Worm (Caenorhabditis elegans) whole organism, mixed stage, embryonic: Measurements from ENCODE around the gene twk-39.

Source experiments
- M03D4.4 ChIP-seq: sonication (generic microtip); optimal IDR thresholded peaks from 2 replicates; lab custom pipeline; 2017; ENCODE audit warnings: mild to moderate bottlenecking, missing genetic modification characterization, missing compliant biosample characterization
- bed-3 ChIP-seq: fragments of 200-800 bp; sonication (Bioruptor generic); optimal IDR thresholded peaks from 3 replicates; lab custom pipeline; 2018; ENCODE audit warnings: mild to moderate bottlenecking, missing genetic modification characterization, moderate library complexity, missing compliant biosample characterization
- blmp-1 ChIP-seq: fragments of 150-350 bp; optimal IDR thresholded peaks from 2 replicates; lab custom pipeline; 2014; ENCODE audit warnings: missing biosample characterization, missing genetic modification characterization
- ceh-39 ChIP-seq: fragments of 150-350 bp; optimal IDR thresholded peaks from 2 replicates; lab custom pipeline; 2014; ENCODE audit warnings: missing biosample characterization, missing genetic modification characterization
- ceh-43 ChIP-seq: fragments of 200-800 bp; sonication (Bioruptor generic); optimal IDR thresholded peaks from 2 replicates; lab custom pipeline; 2018; ENCODE audit warnings: mild to moderate bottlenecking, missing genetic modification characterization, moderate library complexity, missing compliant biosample characterization
- ceh-83 ChIP-seq: fragments of 200-800 bp; sonication (Bioruptor generic); optimal IDR thresholded peaks from 2 replicates; lab custom pipeline; 2018; ENCODE audit warnings: mild to moderate bottlenecking, missing genetic modification characterization, missing compliant biosample characterization
- ces-1 ChIP-seq: fragments of 150-350 bp; optimal IDR thresholded peaks from 2 replicates; lab custom pipeline; 2014; ENCODE audit warnings: missing biosample characterization, missing genetic modification reagents, missing genetic modification characterization
- cnd-1 ChIP-seq: fragments of 200-800 bp; sonication (Bioruptor generic); optimal IDR thresholded peaks from 2 replicates; lab custom pipeline; 2018; ENCODE audit warnings: mild to moderate bottlenecking, missing genetic modification characterization, missing compliant biosample characterization
- drap-1 ChIP-seq: fragments of 200-800 bp; sonication (Bioruptor generic); optimal IDR thresholded peaks from 3 replicates; lab custom pipeline; 2018; ENCODE audit warnings: mild to moderate bottlenecking, missing genetic modification characterization, missing compliant biosample characterization
- elt-3 ChIP-seq: fragments of 150-350 bp; optimal IDR thresholded peaks from 2 replicates; lab custom pipeline; 2014; ENCODE audit warnings: missing biosample characterization, missing genetic modification characterization
- flh-1 ChIP-seq: fragments of 200-800 bp; sonication (Bioruptor generic); optimal IDR thresholded peaks from 2 replicates; lab custom pipeline; 2018; ENCODE audit warnings: mild to moderate bottlenecking, missing genetic modification characterization, moderate library complexity, missing compliant biosample characterization
- ham-2 ChIP-seq: fragments of 200-800 bp; sonication (Bioruptor generic); optimal IDR thresholded peaks from 2 replicates; lab custom pipeline; 2018; ENCODE audit warnings: mild to moderate bottlenecking, missing genetic modification characterization, missing compliant biosample characterization
- hlh-1 ChIP-seq: fragments of 150-350 bp; optimal IDR thresholded peaks from 2 replicates; lab custom pipeline; 2014; ENCODE audit warnings: missing biosample characterization, missing genetic modification reagents, missing genetic modification characterization
- lin-13 ChIP-seq: fragments of 150-350 bp; optimal IDR thresholded peaks from 2 replicates; lab custom pipeline; 2014; ENCODE audit warnings: missing biosample characterization, missing genetic modification characterization
- lin-32 ChIP-seq: fragments of 200-800 bp; sonication (Bioruptor generic); optimal IDR thresholded peaks from 2 replicates; lab custom pipeline; 2018; ENCODE audit warnings: mild to moderate bottlenecking, missing genetic modification characterization, missing compliant biosample characterization
- lsy-2 ChIP-seq: fragments of 150-350 bp; optimal IDR thresholded peaks from 2 replicates; lab custom pipeline; 2014; ENCODE audit warnings: missing biosample characterization, missing genetic modification characterization
- mab-5 ChIP-seq: fragments of 150-350 bp; optimal IDR thresholded peaks from 2 replicates; lab custom pipeline; 2014; ENCODE audit warnings: missing biosample characterization, missing genetic modification characterization
- mep-1 ChIP-seq: fragments of 150-350 bp; optimal IDR thresholded peaks from 2 replicates; lab custom pipeline; 2017; ENCODE audit warnings: missing biosample characterization, missing genetic modification reagents, missing genetic modification characterization, inconsistent platforms
- mls-2 ChIP-seq: sonication (generic microtip); optimal IDR thresholded peaks from 2 replicates; lab custom pipeline; 2016; ENCODE audit warnings: mild to moderate bottlenecking, missing genetic modification characterization, moderate library complexity, missing compliant biosample characterization
- nhr-12 ChIP-seq: fragments of 150-350 bp; optimal IDR thresholded peaks from 2 replicates; lab custom pipeline; 2014; ENCODE audit warnings: missing biosample characterization, missing genetic modification characterization
- nhr-2 ChIP-seq: fragments of 150-350 bp; optimal IDR thresholded peaks from 2 replicates; lab custom pipeline; 2014; ENCODE audit warnings: missing biosample characterization, missing genetic modification characterization
- nhr-237 ChIP-seq: fragments of 150-350 bp; optimal IDR thresholded peaks from 2 replicates; lab custom pipeline; 2014; ENCODE audit warnings: missing biosample characterization, missing genetic modification characterization
- nhr-28 ChIP-seq: fragments of 150-350 bp; optimal IDR thresholded peaks from 2 replicates; lab custom pipeline; 2014; ENCODE audit warnings: missing biosample characterization, missing genetic modification characterization
- nhr-76 ChIP-seq: sonication (generic microtip); optimal IDR thresholded peaks from 2 replicates; lab custom pipeline; 2017; ENCODE audit warnings: missing biosample characterization, missing genetic modification characterization
- pha-4 ChIP-seq: fragments of 150-350 bp; optimal IDR thresholded peaks from 2 replicates; lab custom pipeline; 2018; ENCODE audit warnings: missing biosample characterization, missing genetic modification reagents, missing genetic modification characterization
- sem-2 ChIP-seq: fragments of 200-800 bp; sonication (Bioruptor generic); optimal IDR thresholded peaks from 2 replicates; lab custom pipeline; 2018; ENCODE audit warnings: mild to moderate bottlenecking, missing genetic modification characterization, missing compliant biosample characterization
- snpc-4 ChIP-seq: fragments of 150-350 bp; optimal IDR thresholded peaks from 2 replicates; lab custom pipeline; 2014; ENCODE audit warnings: missing biosample characterization, missing genetic modification characterization
- sptf-1 ChIP-seq: sonication (generic microtip); optimal IDR thresholded peaks from 2 replicates; lab custom pipeline; 2017; ENCODE audit warnings: mild to moderate bottlenecking, missing genetic modification characterization, moderate library complexity, missing compliant biosample characterization
- unc-120 ChIP-seq: sonication (generic microtip); optimal IDR thresholded peaks from 2 replicates; lab custom pipeline; 2017; ENCODE audit warnings: missing genetic modification characterization, missing compliant biosample characterization; ENCODE audit not compliant: poor library complexity, severe bottlenecking
- unc-39 ChIP-seq: fragments of 150-350 bp; optimal IDR thresholded peaks from 2 replicates; lab custom pipeline; 2014; ENCODE audit warnings: missing biosample characterization, missing genetic modification characterization
- unc-62 ChIP-seq: fragments of 150-350 bp; optimal IDR thresholded peaks from 2 replicates; lab custom pipeline; 2014; ENCODE audit warnings: missing biosample characterization, missing genetic modification reagents, missing genetic modification characterization
- ztf-11 ChIP-seq: fragments of 150-350 bp; optimal IDR thresholded peaks from 2 replicates; lab custom pipeline; 2014; ENCODE audit warnings: missing biosample characterization, missing genetic modification characterization

The twk-39 gene

ce11 chrIII:11795448-11795847 is at the start of gene twk-39:
TSS of gene twk-39 (plus strand) at chrIII:11795748.
- TF ChIP-seq nhr-28 (tag; lab: Kevin White, UChicago) (no peak), nhr-76 (tag; lab: Kevin White, UChicago) (no peak), M03D4.4 (tag; lab: Kevin White, UChicago) (no peak), hlh-1 (no peak), bed-3 (GFP tag; lab: Kevin White, UChicago) (no peak), unc-39 (tag; lab: Kevin White, UChicago) (no peak), drap-1 (GFP tag; lab: Kevin White, UChicago) (no peak), pha-4 (no peak), cnd-1 (tag; lab: Kevin White, UChicago) (no peak), mab-5 (tag; lab: Kevin White, UChicago) (no peak), snpc-4 (tag; lab: Kevin White, UChicago) (no peak), blmp-1 (tag; lab: Kevin White, UChicago) (no peak), elt-3 (tag; lab: Kevin White, UChicago) (no peak), ham-2 (GFP tag; lab: Kevin White, UChicago) (no peak), ceh-43 (GFP tag; lab: Kevin White, UChicago) (no peak), lin-32 (GFP tag; lab: Kevin White, UChicago) (no peak)
- TF ChIP-seq, all 35 proteins: peak for 0

- TF ChIP-seq pha-4 (peak; percentile 7), sptf-1 (peak; percentile 29), ceh-83 (GFP tag; lab: Kevin White, UChicago) (no peak), nhr-237 (tag; lab: Kevin White, UChicago) (peak; percentile 34), mep-1 (tag; lab: Kevin White, UChicago) (peak; percentile 45), lsy-2 (tag; lab: Kevin White, UChicago) (peak; percentile 69), lin-32 (GFP tag; lab: Kevin White, UChicago) (no peak), ces-1 (peak; percentile 53), blmp-1 (tag; lab: Kevin White, UChicago) (no peak), flh-1 (GFP tag; lab: Kevin White, UChicago) (no peak), hlh-1 (peak; percentile 32), drap-1 (GFP tag; lab: Kevin White, UChicago) (peak; percentile 2)
These were observed 48.8 kb upstream of the twk-39 start, which contains the start of gene mrt-2 for ce11 chrIII:11746718-11747117. TSS of gene mrt-2 (plus strand) at chrIII:11746766.

- no peak for TF ChIP-seq mls-2 (tag; lab: Kevin White, UChicago)
- TF ChIP-seq mab-5 (tag; lab: Kevin White, UChicago): no peak
- no peak for TF ChIP-seq ces-1
- no peak for TF ChIP-seq sem-2 (GFP tag; lab: Kevin White, UChicago)
- TF ChIP-seq lsy-2 (tag; lab: Kevin White, UChicago): no peak
- no peak for TF ChIP-seq nhr-2 (tag; lab: Kevin White, UChicago)
- TF ChIP-seq elt-3 (tag; lab: Kevin White, UChicago): no peak
- TF ChIP-seq lin-32 (GFP tag; lab: Kevin White, UChicago): no peak
- TF ChIP-seq flh-1 (GFP tag; lab: Kevin White, UChicago): no peak
- TF ChIP-seq sptf-1: no peak
- TF ChIP-seq nhr-237 (tag; lab: Kevin White, UChicago): no peak
- TF ChIP-seq M03D4.4 (tag; lab: Kevin White, UChicago): no peak
- TF ChIP-seq snpc-4 (tag; lab: Kevin White, UChicago): no peak
- no peak for TF ChIP-seq ceh-83 (GFP tag; lab: Kevin White, UChicago)
- TF ChIP-seq ham-2 (GFP tag; lab: Kevin White, UChicago): no peak
- no peak for TF ChIP-seq mep-1 (tag; lab: Kevin White, UChicago)
- no peak for TF ChIP-seq blmp-1 (tag; lab: Kevin White, UChicago)
- no peak for TF ChIP-seq drap-1 (GFP tag; lab: Kevin White, UChicago)
- TF ChIP-seq ceh-43 (GFP tag; lab: Kevin White, UChicago): no peak
These were observed 45.3 kb upstream of the twk-39 start for ce11 chrIII:11750232-11750631.

- TF ChIP-seq ztf-11 (tag; lab: Kevin White, UChicago) (no peak), flh-1 (GFP tag; lab: Kevin White, UChicago) (no peak), ceh-83 (GFP tag; lab: Kevin White, UChicago) (no peak), hlh-1 (no peak), ham-2 (GFP tag; lab: Kevin White, UChicago) (no peak), ces-1 (no peak)
- TF ChIP-seq, all 35 proteins: peak for 0
These were observed 44.7 kb upstream of the twk-39 start for ce11 chrIII:11750817-11751216.

ce11 chrIII:11757892-11758291 is 37.7 kb upstream of the twk-39 start:
- TF ChIP-seq nhr-28 (tag; lab: Kevin White, UChicago): no peak
- TF ChIP-seq mep-1 (tag; lab: Kevin White, UChicago): no peak
- no peak for TF ChIP-seq unc-62 (GFP tag; lab: Kevin White, UChicago)
- no peak for TF ChIP-seq blmp-1 (tag; lab: Kevin White, UChicago)
- no peak for TF ChIP-seq unc-120 (tag; lab: Kevin White, UChicago)
- no peak for TF ChIP-seq ceh-39 (tag; lab: Kevin White, UChicago)
- no peak for TF ChIP-seq pha-4
- no peak for TF ChIP-seq flh-1 (GFP tag; lab: Kevin White, UChicago)
- TF ChIP-seq snpc-4 (tag; lab: Kevin White, UChicago): no peak
- no peak for TF ChIP-seq drap-1 (GFP tag; lab: Kevin White, UChicago)
- no peak for TF ChIP-seq lin-13 (tag; lab: Kevin White, UChicago)
- no peak for TF ChIP-seq bed-3 (GFP tag; lab: Kevin White, UChicago)
- TF ChIP-seq hlh-1: no peak
- TF ChIP-seq ceh-43 (GFP tag; lab: Kevin White, UChicago): no peak
- TF ChIP-seq sptf-1: no peak
- TF ChIP-seq nhr-12 (tag; lab: Kevin White, UChicago): no peak
- TF ChIP-seq, all 35 proteins: peak for 0
